Fruit fly (Drosophila melanogaster) whole organism, pupa: ENCODE results near the gene Vps16A.
A peak's percentile ranks its signal among the peaks of the same experiment; 100 is the strongest.

Experiments used
- CG10348 ChIP-seq: fragments of 200-800 bp; sonication (Bioruptor generic); IDR thresholded peaks from 2 replicates; pipeline ENCODE4 v1.3.6; 2022; ENCODE audit warnings: missing biosample characterization, missing genetic modification characterization
- CG12605 ChIP-seq: fragments of 200-800 bp; sonication (Bioruptor generic); IDR thresholded peaks from 2 replicates; pipeline ENCODE4 v1.3.6; 2022; ENCODE audit warnings: missing biosample characterization, missing genetic modification characterization
- CG13204 ChIP-seq: fragments of 200-800 bp; sonication (Bioruptor generic); optimal IDR thresholded peaks from 2 replicates; lab custom pipeline; 2018; ENCODE audit warnings: missing biosample characterization, mild to moderate bottlenecking, missing genetic modification characterization, moderate library complexity
- CG14655 ChIP-seq: fragments of 200-800 bp; sonication (Bioruptor generic); optimal IDR thresholded peaks from 3 replicates; lab custom pipeline; 2017; ENCODE audit warnings: mild to moderate bottlenecking, missing biosample characterization, missing genetic modification reagents, missing genetic modification characterization
- CG15710 ChIP-seq: fragments of 200-800 bp; sonication (Bioruptor generic); optimal IDR thresholded peaks from 2 replicates; lab custom pipeline; 2018; ENCODE audit warnings: missing biosample characterization, mild to moderate bottlenecking, missing genetic modification characterization, moderate library complexity
- CG17806 ChIP-seq: fragments of 200-800 bp; sonication (Bioruptor generic); optimal IDR thresholded peaks from 2 replicates; lab custom pipeline; 2018; ENCODE audit warnings: missing biosample characterization, mild to moderate bottlenecking, missing genetic modification characterization, moderate library complexity
- CG32121 ChIP-seq: fragments of 200-800 bp; sonication (Bioruptor generic); IDR thresholded peaks from 2 replicates; pipeline ENCODE4 v1.3.6; 2022; ENCODE audit warnings: missing biosample characterization, missing genetic modification characterization
- CG34367 ChIP-seq: fragments of 200-800 bp; sonication (Bioruptor generic); optimal IDR thresholded peaks from 2 replicates; lab custom pipeline; 2018; ENCODE audit warnings: missing biosample characterization, mild to moderate bottlenecking, missing genetic modification characterization
- CG4496 ChIP-seq: fragments of 200-800 bp; sonication (Bioruptor generic); IDR thresholded peaks from 3 replicates; pipeline ENCODE4 v1.3.6; 2022; ENCODE audit warnings: missing biosample characterization, missing genetic modification characterization
- CG8159 ChIP-seq: fragments of 200-800 bp; sonication (Bioruptor generic); optimal IDR thresholded peaks from 3 replicates; lab custom pipeline; 2018; ENCODE audit warnings: missing biosample characterization, mild to moderate bottlenecking, missing genetic modification characterization, moderate library complexity
- CG8301 ChIP-seq: fragments of 200-800 bp; sonication (Bioruptor generic); optimal IDR thresholded peaks from 2 replicates; lab custom pipeline; 2018; ENCODE audit warnings: missing biosample characterization, mild to moderate bottlenecking, missing genetic modification characterization
- CG9948 ChIP-seq: fragments of 200-800 bp; sonication (Bioruptor generic); optimal IDR thresholded peaks from 2 replicates; lab custom pipeline; 2018; ENCODE audit warnings: missing biosample characterization, mild to moderate bottlenecking, missing genetic modification characterization, moderate library complexity
- D1 ChIP-seq: fragments of 200-800 bp; sonication (Bioruptor generic); optimal IDR thresholded peaks from 2 replicates; lab custom pipeline; 2018; ENCODE audit warnings: missing biosample characterization, mild to moderate bottlenecking, missing genetic modification characterization, moderate library complexity
- EcR ChIP-seq: fragments of 200-800 bp; sonication (Bioruptor generic); optimal IDR thresholded peaks from 3 replicates; lab custom pipeline; 2019; ENCODE audit warnings: missing biosample characterization, missing genetic modification characterization, mild to moderate bottlenecking, moderate library complexity, missing genetic modification reagents
- Ets98B ChIP-seq: fragments of 200-800 bp; sonication (Bioruptor generic); IDR thresholded peaks from 2 replicates; pipeline ENCODE4 v1.3.6; 2022; ENCODE audit warnings: missing biosample characterization, missing genetic modification characterization
- Pif1A ChIP-seq: fragments of 200-800 bp; sonication (Bioruptor generic); optimal IDR thresholded peaks from 3 replicates; lab custom pipeline; 2016; ENCODE audit warnings: missing biosample characterization, missing genetic modification characterization
- Pif1B ChIP-seq: fragments of 200-800 bp; sonication (Bioruptor generic); optimal IDR thresholded peaks from 3 replicates; lab custom pipeline; 2016; ENCODE audit warnings: missing biosample characterization, missing genetic modification characterization
- Snoo ChIP-seq: fragments of 200-800 bp; sonication (Bioruptor generic); optimal IDR thresholded peaks from 3 replicates; lab custom pipeline; 2017; ENCODE audit warnings: missing biosample characterization, mild to moderate bottlenecking, missing genetic modification characterization, inconsistent platforms
- fd96Ca ChIP-seq: fragments of 200-800 bp; sonication (Bioruptor generic); IDR thresholded peaks from 3 replicates; pipeline ENCODE4 v1.3.6; 2022; ENCODE audit warnings: missing biosample characterization, missing genetic modification characterization
- gl ChIP-seq: fragments of 200-800 bp; sonication (Bioruptor generic); optimal IDR thresholded peaks from 2 replicates; lab custom pipeline; 2018; ENCODE audit warnings: missing biosample characterization, mild to moderate bottlenecking, missing genetic modification characterization
- rn ChIP-seq: fragments of 200-800 bp; sonication (Bioruptor generic); IDR thresholded peaks from 2 replicates; pipeline ENCODE4 v1.3.6; 2022; ENCODE audit warnings: missing biosample characterization, missing genetic modification characterization

Gene Vps16A

DNA sequence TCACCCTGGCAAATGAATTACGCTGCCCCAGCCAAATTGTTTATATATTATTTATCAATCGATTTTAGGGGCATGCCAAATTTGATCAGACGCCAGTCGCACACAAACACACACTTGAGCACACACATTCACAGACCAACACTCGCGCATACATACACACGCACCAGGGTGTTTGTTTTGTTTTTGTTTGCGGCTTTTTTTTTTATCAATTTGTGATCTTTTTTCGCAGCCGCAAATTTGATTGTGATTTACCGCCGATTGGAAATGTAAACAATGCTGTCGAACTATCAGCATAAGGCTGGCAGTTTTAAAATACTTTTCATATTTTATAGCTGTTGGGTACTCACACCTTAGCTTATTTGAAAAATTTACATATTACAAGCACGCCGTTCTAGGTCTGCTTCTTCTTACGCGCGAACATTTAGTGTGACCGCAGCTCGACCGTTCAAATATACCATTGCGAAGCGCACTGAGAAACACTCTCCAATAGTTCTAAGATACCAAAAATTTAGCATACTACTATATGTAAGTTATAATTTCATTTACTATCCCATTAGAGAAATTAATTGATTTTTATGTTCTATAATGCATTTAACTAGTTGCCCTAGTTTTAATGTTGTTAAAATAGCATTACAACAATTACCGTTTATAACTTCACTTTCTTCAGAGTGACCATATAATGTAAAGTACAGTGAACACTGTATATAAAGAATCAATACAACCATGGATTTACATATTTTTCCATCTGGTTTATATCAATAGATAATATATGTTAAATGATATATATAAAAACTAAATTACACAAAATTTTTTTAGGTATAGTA is 29.3 kb upstream of the Vps16A start, which contains the start of gene pum:
Gene pum, minus strand, starts transcription at position 415 of the 824 bp plus-strand sequence.
- TF ChIP-seq CG8159 (tag; lab: Kevin White, UChicago): peak; percentile 37
- peak; percentile 12 for TF ChIP-seq CG34367 (tag; lab: Kevin White, UChicago)
- peak; percentile 28; the same call in 1 of the 2 replicates for TF ChIP-seq CG32121
- TF ChIP-seq CG9948 (tag; lab: Kevin White, UChicago): peak; percentile 29
- peak; percentile 21 for TF ChIP-seq Pif1B (GFP tag; lab: Kevin White, UChicago)
- peak; percentile 56 for TF ChIP-seq D1 (tag; lab: Kevin White, UChicago)
- TF ChIP-seq CG13204 (GFP tag; lab: Kevin White, UChicago): peak; percentile 52
- TF ChIP-seq CG15710 (tag; lab: Kevin White, UChicago): peak; percentile 11
- TF ChIP-seq gl: peak; percentile 59
- TF ChIP-seq CG17806: no peak
- peak; percentile 38 for TF ChIP-seq Pif1A (GFP tag; lab: Kevin White, UChicago)
- TF ChIP-seq EcR (GFP tag; lab: Kevin White, UChicago): peak; percentile 2
- no peak for TF ChIP-seq Snoo (tag; lab: Kevin White, UChicago)
- peak; percentile 44 for TF ChIP-seq CG14655 (GFP tag; lab: Kevin White, UChicago)
- TF ChIP-seq CG10348 (GFP tag; lab: Robert Waterston, UW): no peak
- TF ChIP-seq CG8301 (tag; lab: Kevin White, UChicago): peak; percentile 26
- no peak; the same call in 1 of the 2 replicates for TF ChIP-seq Ets98B (GFP tag; lab: Robert Waterston, UW)
- no peak for TF ChIP-seq rn (GFP tag; lab: Robert Waterston, UW)
- no peak; the same call in 2 of the 3 replicates for TF ChIP-seq CG4496
- peak; percentile 27; the same call in 1 of the 2 replicates for TF ChIP-seq CG12605 (GFP tag; lab: Robert Waterston, UW)
- TF ChIP-seq fd96Ca (GFP tag; lab: Robert Waterston, UW): no peak

DNA sequence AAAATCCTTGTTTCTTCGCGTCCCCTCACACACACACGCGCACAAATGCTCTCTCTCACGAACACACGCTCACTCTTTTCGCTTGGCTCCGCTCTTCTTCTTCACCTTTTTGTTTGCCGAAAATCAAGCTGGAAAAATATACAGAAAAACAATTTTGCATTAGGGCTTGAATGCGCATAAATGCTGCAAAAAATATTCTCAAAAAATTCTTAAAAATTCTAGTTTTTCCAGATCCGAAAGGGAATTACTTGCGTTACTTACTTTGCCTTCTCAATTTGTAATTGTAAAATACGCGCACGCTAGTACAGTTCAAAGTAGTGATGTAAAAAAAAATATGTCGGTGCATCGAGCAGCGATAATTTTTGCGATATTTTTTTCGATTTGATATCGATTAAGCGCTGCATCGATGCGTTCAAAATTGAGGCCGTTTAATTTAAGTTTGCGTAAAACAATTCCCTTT is 26.8 kb upstream of the Vps16A start:
- TF ChIP-seq EcR (GFP tag; lab: Kevin White, UChicago) (peak; percentile 35), CG14655 (GFP tag; lab: Kevin White, UChicago) (no peak), CG9948 (tag; lab: Kevin White, UChicago) (no peak), D1 (tag; lab: Kevin White, UChicago) (peak; percentile 100)
- TF ChIP-seq, all 21 proteins: peak for 2

dm6 chr3R:9240554-9240953 is 26.3 kb upstream of the Vps16A start, which contains the start of gene D1:
Gene D1 (minus strand): TSS chr3R:9240654.
- no peak for TF ChIP-seq Pif1B (GFP tag; lab: Kevin White, UChicago)
- no peak for TF ChIP-seq CG34367 (tag; lab: Kevin White, UChicago)
- TF ChIP-seq Ets98B (GFP tag; lab: Robert Waterston, UW): no peak
- no peak for TF ChIP-seq Snoo (tag; lab: Kevin White, UChicago)
- no peak for TF ChIP-seq CG8159 (tag; lab: Kevin White, UChicago)
- TF ChIP-seq D1 (tag; lab: Kevin White, UChicago): no peak
- no peak for TF ChIP-seq CG17806
- no peak for TF ChIP-seq fd96Ca (GFP tag; lab: Robert Waterston, UW)
- TF ChIP-seq CG13204 (GFP tag; lab: Kevin White, UChicago): no peak
- no peak for TF ChIP-seq gl
- no peak for TF ChIP-seq CG9948 (tag; lab: Kevin White, UChicago)
- TF ChIP-seq CG10348 (GFP tag; lab: Robert Waterston, UW): no peak
- TF ChIP-seq Pif1A (GFP tag; lab: Kevin White, UChicago): no peak
- no peak for TF ChIP-seq CG14655 (GFP tag; lab: Kevin White, UChicago)
- TF ChIP-seq CG15710 (tag; lab: Kevin White, UChicago): no peak
- TF ChIP-seq CG12605 (GFP tag; lab: Robert Waterston, UW): no peak
- no peak for TF ChIP-seq CG32121

DNA sequence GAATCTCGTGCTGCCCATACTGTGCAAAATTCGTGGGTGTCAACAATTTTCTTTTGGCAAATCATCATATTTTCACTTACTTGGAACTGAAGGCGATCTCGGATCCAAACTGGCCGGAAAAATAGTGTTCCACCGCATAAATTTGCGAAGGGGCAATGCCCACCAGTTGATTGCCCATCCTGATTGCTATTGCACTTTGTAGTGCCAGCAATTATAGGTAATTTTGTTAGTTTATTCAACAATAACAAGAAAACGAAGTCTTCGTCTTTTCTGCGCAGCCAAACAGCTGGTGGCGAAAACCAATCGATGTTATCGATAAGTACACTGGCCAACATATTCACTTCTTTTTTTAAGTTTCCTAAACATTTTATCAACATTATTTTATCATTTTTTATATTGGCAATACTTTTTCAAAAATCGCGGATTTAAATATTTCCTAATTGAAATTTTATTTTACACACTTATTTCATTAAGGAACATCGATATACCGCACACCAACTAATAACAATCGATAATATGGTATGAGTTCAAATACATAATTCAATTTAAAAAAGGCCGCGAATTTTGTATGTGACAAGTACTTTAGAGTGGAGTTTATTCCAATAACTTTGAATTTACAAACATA is 21.1 kb upstream of the Vps16A start, which contains the start of gene Vps15:
Gene Vps15, minus strand, starts transcription at position 294 of the 625 bp plus-strand sequence.
- TF ChIP-seq EcR (GFP tag; lab: Kevin White, UChicago) (peak; percentile 48), CG34367 (tag; lab: Kevin White, UChicago) (peak; percentile 33), CG14655 (GFP tag; lab: Kevin White, UChicago) (peak; percentile 43), CG9948 (tag; lab: Kevin White, UChicago) (peak; percentile 55), Pif1A (GFP tag; lab: Kevin White, UChicago) (peak; percentile 35), CG32121 (peak; percentile 76), CG4496 (peak; percentile 80), Ets98B (GFP tag; lab: Robert Waterston, UW) (peak; percentile 73), CG10348 (GFP tag; lab: Robert Waterston, UW) (no peak), CG13204 (GFP tag; lab: Kevin White, UChicago) (no peak), CG15710 (tag; lab: Kevin White, UChicago) (peak; percentile 65), fd96Ca (GFP tag; lab: Robert Waterston, UW) (no peak), gl (peak; percentile 24), Snoo (tag; lab: Kevin White, UChicago) (peak; percentile 51), CG17806 (peak; percentile 69), Pif1B (GFP tag; lab: Kevin White, UChicago) (peak; percentile 35), rn (GFP tag; lab: Robert Waterston, UW) (no peak), D1 (tag; lab: Kevin White, UChicago) (peak; percentile 89), CG8159 (tag; lab: Kevin White, UChicago) (peak; percentile 79), CG12605 (GFP tag; lab: Robert Waterston, UW) (peak; percentile 16; the same call in 1 of the 2 replicates), CG8301 (tag; lab: Kevin White, UChicago) (peak; percentile 57)
